Worm (Caenorhabditis elegans) whole organism, young adult: ENCODE measurements around the gene Y50D7A.8.

Experiments
- B0035.1 ChIP-seq: sonication (generic microtip); optimal IDR thresholded peaks from 2 replicates; lab custom pipeline; 2016; ENCODE audit warnings: missing genetic modification characterization, mild to moderate bottlenecking, missing compliant biosample characterization, missing genotype, missing genetic modification reagents
- C06A6.2 ChIP-seq: fragments of 200-800 bp; sonication (Bioruptor generic); conservative IDR thresholded peaks from 2 replicates; pipeline ENCODE4 v1.3.6; 2022; ENCODE audit warnings: missing genetic modification characterization, missing compliant biosample characterization
- F22D6.2 ChIP-seq: sonication (generic microtip); optimal IDR thresholded peaks from 2 replicates; lab custom pipeline; 2016; ENCODE audit warnings: mild to moderate bottlenecking, missing genetic modification characterization, missing compliant biosample characterization
- F23B12.7 ChIP-seq: sonication (generic microtip); optimal IDR thresholded peaks from 2 replicates; lab custom pipeline; 2017; ENCODE audit warnings: missing genetic modification characterization, mild to moderate bottlenecking, missing compliant biosample characterization, antibody characterized with exemption, moderate library complexity; ENCODE audit not compliant: insufficient read depth
- F33H1.4 ChIP-seq: fragments of 200-800 bp; sonication (Bioruptor generic); IDR thresholded peaks from 2 replicates; pipeline ENCODE4 v1.3.6; 2022; ENCODE audit warnings: missing genetic modification reagents, missing genetic modification characterization, missing compliant biosample characterization
- F37B4.10 ChIP-seq: fragments of 200-800 bp; sonication (Bioruptor generic); IDR thresholded peaks from 2 replicates; pipeline ENCODE4 v1.3.6; 2022; ENCODE audit warnings: missing genetic modification characterization, missing compliant biosample characterization
- F52B5.7 ChIP-seq: sonication (generic microtip); optimal IDR thresholded peaks from 2 replicates; lab custom pipeline; 2016; ENCODE audit warnings: mild to moderate bottlenecking, missing genetic modification characterization, missing compliant biosample characterization
- F57A8.1 ChIP-seq: fragments of 200-800 bp; sonication (Bioruptor generic); optimal IDR thresholded peaks from 2 replicates; lab custom pipeline; 2018; ENCODE audit warnings: mild to moderate bottlenecking, missing genetic modification characterization, moderate library complexity, missing compliant biosample characterization
- T07F8.4 ChIP-seq: sonication (generic microtip); optimal IDR thresholded peaks from 2 replicates; lab custom pipeline; 2016; ENCODE audit warnings: mild to moderate bottlenecking, missing genetic modification characterization, moderate library complexity, missing compliant biosample characterization
- Y53F4B.3 ChIP-seq: fragments of 200-800 bp; sonication (Bioruptor generic); IDR thresholded peaks from 2 replicates; pipeline ENCODE4 v1.3.6; 2022; ENCODE audit warnings: missing genetic modification reagents, missing genetic modification characterization, missing compliant biosample characterization
- Y67H2A.10 ChIP-seq: fragments of 200-800 bp; sonication (Bioruptor generic); conservative IDR thresholded peaks from 2 replicates; pipeline ENCODE4 v1.3.6; 2022; ENCODE audit warnings: missing genetic modification reagents, missing genetic modification characterization, missing compliant biosample characterization
- Y79H2A.3 ChIP-seq: fragments of 200-800 bp; sonication (Bioruptor generic); conservative IDR thresholded peaks from 2 replicates; pipeline ENCODE4 v1.3.6; 2022; ENCODE audit warnings: missing genetic modification reagents, missing genetic modification characterization, missing compliant biosample characterization
- ama-1 ChIP-seq, 3 experiments: fragments of 150-350 bp in 1 of 3; sonication (generic microtip) in 2 of 3; optimal IDR thresholded peaks; 2 replicates each; lab custom pipeline; 2014 to 2018; ENCODE audit warnings: missing biosample characterization in 2 of 3, missing genetic modification characterization in 2 of 3, missing genetic modification reagents in 2 of 3
- attf-5 ChIP-seq: fragments of 200-800 bp; sonication (Bioruptor generic); optimal IDR thresholded peaks from 2 replicates; lab custom pipeline; 2018; ENCODE audit warnings: mild to moderate bottlenecking, missing genetic modification characterization, missing compliant biosample characterization
- bed-2 ChIP-seq: fragments of 200-800 bp; sonication (Bioruptor generic); IDR thresholded peaks from 2 replicates; pipeline ENCODE4 v1.3.6; 2022; ENCODE audit warnings: missing genetic modification reagents, missing genetic modification characterization, missing compliant biosample characterization
- cebp-1 ChIP-seq, 2 experiments: fragments of 200-800 bp in 1 of 2; sonication (Bioruptor generic) in 1 of 2; sonication (generic microtip) in 1 of 2; IDR thresholded peaks in 1 of 2; optimal IDR thresholded peaks in 1 of 2; 2 replicates each; pipeline versions ENCODE4 v1.3.6 to Lab custom; 2017 to 2022; ENCODE audit warnings: missing compliant biosample characterization in 2 of 2, missing genetic modification characterization in 2 of 2, mild to moderate bottlenecking in 1 of 2, missing genetic modification reagents in 1 of 2, moderate library complexity in 1 of 2
- ceh-100 ChIP-seq: fragments of 200-800 bp; sonication (Bioruptor generic); IDR thresholded peaks from 2 replicates; pipeline ENCODE4 v1.3.6; 2022; ENCODE audit warnings: missing genetic modification reagents, missing genetic modification characterization, missing compliant biosample characterization
- chd-7 ChIP-seq: sonication (generic microtip); optimal IDR thresholded peaks from 2 replicates; lab custom pipeline; 2016; ENCODE audit warnings: mild to moderate bottlenecking, missing genetic modification characterization, moderate library complexity, missing compliant biosample characterization
- dpff-1 ChIP-seq: sonication (generic microtip); optimal IDR thresholded peaks from 2 replicates; lab custom pipeline; 2017; ENCODE audit warnings: mild to moderate bottlenecking, missing genetic modification characterization, missing compliant biosample characterization
- efl-1 ChIP-seq: fragments of 150-350 bp; optimal IDR thresholded peaks from 2 replicates; lab custom pipeline; 2014; ENCODE audit warnings: missing biosample characterization, missing genetic modification reagents, missing genetic modification characterization
- ekl-4 ChIP-seq: fragments of 200-800 bp; sonication (Bioruptor generic); IDR thresholded peaks from 2 replicates; pipeline ENCODE4 v1.3.6; 2022; ENCODE audit warnings: missing genetic modification reagents, missing genetic modification characterization, missing compliant biosample characterization
- gei-17 ChIP-seq: fragments of 200-800 bp; sonication (Bioruptor generic); optimal IDR thresholded peaks from 2 replicates; lab custom pipeline; 2018; ENCODE audit warnings: mild to moderate bottlenecking, missing genetic modification characterization, missing compliant biosample characterization
- let-607 ChIP-seq, 2 experiments: fragments of 200-800 bp in 1 of 2; sonication (Bioruptor generic) in 1 of 2; sonication (generic microtip) in 1 of 2; optimal IDR thresholded peaks; 2 replicates each; lab custom pipeline; 2016 to 2018; ENCODE audit warnings: mild to moderate bottlenecking in 2 of 2, missing compliant biosample characterization in 2 of 2, missing genetic modification characterization in 2 of 2, moderate library complexity in 2 of 2, missing genotype in 1 of 2
- lin-35 ChIP-seq, 3 experiments: fragments of 150-350 bp in 2 of 3; sonication (generic microtip) in 1 of 3; optimal IDR thresholded peaks; 2 replicates each; lab custom pipeline; 2014 to 2018; ENCODE audit warnings: missing biosample characterization in 3 of 3, missing genetic modification characterization in 3 of 3, missing genetic modification reagents in 3 of 3
- lir-1 ChIP-seq: fragments of 200-800 bp; sonication (Bioruptor generic); conservative IDR thresholded peaks from 2 replicates; pipeline ENCODE4 v1.3.6; 2022; ENCODE audit warnings: missing genetic modification reagents, missing genetic modification characterization, missing compliant biosample characterization
- lsl-1 ChIP-seq: fragments of 200-800 bp; sonication (Bioruptor generic); optimal IDR thresholded peaks from 2 replicates; lab custom pipeline; 2018; ENCODE audit warnings: mild to moderate bottlenecking, missing genetic modification characterization, moderate library complexity, missing compliant biosample characterization
- lsy-27 ChIP-seq: sonication (generic microtip); optimal IDR thresholded peaks from 2 replicates; lab custom pipeline; 2017; ENCODE audit warnings: missing genetic modification characterization, mild to moderate bottlenecking, missing compliant biosample characterization, antibody characterized with exemption, missing genotype, borderline replicate concordance; ENCODE audit not compliant: insufficient read depth
- madf-10 ChIP-seq: sonication (generic microtip); optimal IDR thresholded peaks from 2 replicates; lab custom pipeline; 2016; ENCODE audit warnings: mild to moderate bottlenecking, missing genetic modification characterization, missing compliant biosample characterization
- madf-3 ChIP-seq: fragments of 200-800 bp; sonication (Bioruptor generic); IDR thresholded peaks from 2 replicates; pipeline ENCODE4 v1.3.6; 2022; ENCODE audit warnings: missing genetic modification reagents, missing genetic modification characterization, missing compliant biosample characterization
- mes-4 ChIP-seq: sonication (generic microtip); optimal IDR thresholded peaks from 2 replicates; lab custom pipeline; 2016; ENCODE audit warnings: missing genotype, missing genetic modification characterization, missing compliant biosample characterization
- nfya-1 ChIP-seq: sonication (generic microtip); optimal IDR thresholded peaks from 2 replicates; lab custom pipeline; 2017; ENCODE audit warnings: antibody characterized with exemption, missing compliant biosample characterization, missing genetic modification characterization, borderline replicate concordance; ENCODE audit not compliant: insufficient read depth
- nfyb-1 ChIP-seq: fragments of 200-800 bp; sonication (Bioruptor generic); IDR thresholded peaks from 2 replicates; pipeline ENCODE4 v1.3.6; 2022; ENCODE audit warnings: missing genetic modification reagents, missing genetic modification characterization, missing compliant biosample characterization
- nhr-179 ChIP-seq: sonication (generic microtip); optimal IDR thresholded peaks from 2 replicates; lab custom pipeline; 2016; ENCODE audit warnings: mild to moderate bottlenecking, missing genetic modification characterization, missing compliant biosample characterization
- nhr-27 ChIP-seq: fragments of 200-800 bp; sonication (Bioruptor generic); optimal IDR thresholded peaks from 2 replicates; lab custom pipeline; 2018; ENCODE audit warnings: mild to moderate bottlenecking, missing genetic modification characterization, moderate library complexity, missing compliant biosample characterization
- pha-4 ChIP-seq: fragments of 150-350 bp; sonication (generic microtip); optimal IDR thresholded peaks from 2 replicates; lab custom pipeline; 2014; ENCODE audit warnings: missing biosample characterization, missing genetic modification reagents, missing genetic modification characterization
- rcor-1 ChIP-seq: fragments of 200-800 bp; sonication (Bioruptor generic); IDR thresholded peaks from 2 replicates; pipeline ENCODE4 v1.3.6; 2022; ENCODE audit warnings: missing genetic modification reagents, missing genetic modification characterization, missing compliant biosample characterization
- rec-8 ChIP-seq, 2 experiments: sonication (generic microtip); optimal IDR thresholded peaks; 2 replicates each; lab custom pipeline; 2016; ENCODE audit warnings: mild to moderate bottlenecking in 2 of 2, missing genetic modification characterization in 2 of 2, missing genetic modification reagents in 2 of 2, missing genotype in 2 of 2, missing biosample characterization in 1 of 2, missing compliant biosample characterization in 1 of 2, moderate library complexity in 1 of 2
- rpc-1 ChIP-seq, 2 experiments: fragments of 150-350 bp in 1 of 2; sonication (generic microtip) in 1 of 2; optimal IDR thresholded peaks; 2 replicates each; lab custom pipeline; 2014 to 2018; ENCODE audit warnings: missing biosample characterization in 1 of 2, missing genetic modification characterization in 1 of 2, missing genetic modification reagents in 1 of 2, missing genotype in 1 of 2
- sea-2 ChIP-seq: fragments of 200-800 bp; sonication (Bioruptor generic); IDR thresholded peaks from 2 replicates; pipeline ENCODE4 v1.3.6; 2022; ENCODE audit warnings: missing genetic modification characterization, missing compliant biosample characterization
- somi-1 ChIP-seq: fragments of 200-800 bp; sonication (Bioruptor generic); optimal IDR thresholded peaks from 2 replicates; lab custom pipeline; 2018; ENCODE audit warnings: mild to moderate bottlenecking, missing genetic modification characterization, missing compliant biosample characterization
- tlf-1 ChIP-seq: fragments of 200-800 bp; sonication (Bioruptor generic); optimal IDR thresholded peaks from 2 replicates; lab custom pipeline; 2018; ENCODE audit warnings: mild to moderate bottlenecking, missing genetic modification characterization, missing compliant biosample characterization
- unc-130 ChIP-seq: sonication (generic microtip); optimal IDR thresholded peaks from 2 replicates; lab custom pipeline; 2016; ENCODE audit warnings: missing genetic modification reagents, missing genetic modification characterization, missing compliant biosample characterization
- ztf-25 ChIP-seq: fragments of 200-800 bp; sonication (Bioruptor generic); IDR thresholded peaks from 2 replicates; pipeline ENCODE4 v1.3.6; 2022; ENCODE audit warnings: missing genetic modification reagents, missing genetic modification characterization, missing compliant biosample characterization
- ztf-3 ChIP-seq: fragments of 200-800 bp; sonication (Bioruptor generic); optimal IDR thresholded peaks from 2 replicates; lab custom pipeline; 2018; ENCODE audit warnings: mild to moderate bottlenecking, missing genetic modification characterization, missing compliant biosample characterization

Gene Y50D7A.8

ce11 chrIII:349511-350165 is 6.6 kb upstream of the Y50D7A.8 start (continued):
- TF ChIP-seq F22D6.2 (tag; lab: Kevin White, UChicago) (peak; percentile 77), ztf-25 (GFP tag; lab: Robert Waterston, UW) (no peak), sea-2 (GFP tag; lab: Robert Waterston, UW) (peak; percentile 82; the same call in 1 of the 2 replicates), nfya-1 (tag; lab: Kevin White, UChicago) (no peak), F33H1.4 (peak; percentile 15; the same call in 1 of the 2 replicates), T07F8.4 (no peak), let-607 (tag; optimal IDR thresholded peaks at IDR 0.05; lab: Kevin White, UChicago) (peak; percentile 85 to 91), ekl-4 (peak; percentile 95), F37B4.10 (GFP tag; lab: Robert Waterston, UW) (0 out of 2 replicates have a peak, but pooled peaks have one; percentile 87), unc-130 (GFP tag; lab: Kevin White, UChicago) (no peak), ceh-100 (GFP tag; lab: Robert Waterston, UW) (peak; percentile 80), ztf-3 (peak; percentile 65), lir-1 (GFP tag; lab: Robert Waterston, UW) (peak; percentile 75), bed-2 (0 out of 2 replicates have a peak, but pooled peaks have one; percentile 26), gei-17 (GFP tag; lab: Kevin White, UChicago) (peak; percentile 86), ama-1 (optimal IDR thresholded peaks at IDR 0.05; lab: Kevin White, UChicago) (peak; percentile 81), ama-1 (GFP tag; optimal IDR thresholded peaks at IDR 0.05; lab: Kevin White, UChicago) (no peak), rcor-1 (GFP tag; lab: Robert Waterston, UW) (peak; percentile 43; the same call in 1 of the 2 replicates), somi-1 (peak; percentile 84), Y67H2A.10 (no peak), cebp-1 (GFP tag; IDR thresholded peaks at IDR 0.05; lab: Robert Waterston, UW) (peak; percentile 43; the same call in 1 of the 2 replicates), cebp-1 (tag; optimal IDR thresholded peaks at IDR 0.05; lab: Kevin White, UChicago) (peak; percentile 96), nhr-179 (tag; lab: Kevin White, UChicago) (no peak), F57A8.1 (GFP tag; lab: Kevin White, UChicago) (peak; percentile 75), chd-7 (peak; percentile 97), F52B5.7 (peak; percentile 77), Y53F4B.3 (no peak), rec-8 (tag; optimal IDR thresholded peaks at IDR 0.05; lab: Kevin White, UChicago) (peak in 1 of 2 experiments; percentile 8), rpc-1 (optimal IDR thresholded peaks at IDR 0.05; lab: Kevin White, UChicago) (no peak), rpc-1 (tag; optimal IDR thresholded peaks at IDR 0.05; lab: Kevin White, UChicago) (no peak), mes-4 (no peak), tlf-1 (GFP tag; lab: Kevin White, UChicago) (peak; percentile 87), nhr-27 (tag; lab: Kevin White, UChicago) (no peak), madf-3 (GFP tag; lab: Robert Waterston, UW) (peak; percentile 84), nfyb-1 (GFP tag; lab: Robert Waterston, UW) (peak; percentile 95), pha-4 (tag; lab: Kevin White, UChicago) (no peak), efl-1 (GFP tag; lab: Kevin White, UChicago) (no peak), attf-5 (GFP tag; lab: Kevin White, UChicago) (peak; percentile 97), Y79H2A.3 (GFP tag; lab: Robert Waterston, UW) (no peak), C06A6.2 (GFP tag; lab: Robert Waterston, UW) (peak; percentile 88), madf-10 (tag; lab: Kevin White, UChicago) (peak; percentile 94), dpff-1 (peak; percentile 82), F23B12.7 (tag; lab: Kevin White, UChicago) (peak; percentile 14), lin-35 (GFP tag; optimal IDR thresholded peaks at IDR 0.05; lab: Kevin White, UChicago) (peak in 1 of 3 experiments; percentile 72), B0035.1 (tag; lab: Kevin White, UChicago) (peak; percentile 79), lsl-1 (GFP tag; lab: Kevin White, UChicago) (peak; percentile 35), lsy-27 (tag; lab: Kevin White, UChicago) (no peak)
